Worm (Caenorhabditis elegans): ENCODE data around the gene T27A10.6.
A peak's percentile ranks its signal among the peaks of the same experiment; 100 is the strongest.

T27A10.6 gene

ce11 chrX:3596303-3596772 is at the start of gene T27A10.6:
T27A10.6 (minus strand) TSS chrX:3596353.
- TF ChIP-seq tbx-37 (GFP tag; conservative IDR thresholded peaks at IDR 0.05) = no peak

- no peak for TF ChIP-seq flt-1 (GFP tag; IDR thresholded peaks at IDR 0.05)
- no peak for TF ChIP-seq B0310.2 (tag; optimal IDR thresholded peaks at IDR 0.05)
- TF ChIP-seq tbx-37 (GFP tag; conservative IDR thresholded peaks at IDR 0.05) = no peak
Measured at ce11 chrX:3645924-3646323, 49.8 kb upstream of the T27A10.6 start.

- TF ChIP-seq pes-1 (GFP tag; IDR thresholded peaks at IDR 0.05) (no peak), ama-1 (optimal IDR thresholded peaks at IDR 0.05) (no peak), ceh-36 (tag; optimal IDR thresholded peaks at IDR 0.05) (no peak), F13C5.2 (tag; optimal IDR thresholded peaks at IDR 0.05) (no peak), scrt-1 (GFP tag; IDR thresholded peaks at IDR 0.05) (no peak), ets-7 (tag; optimal IDR thresholded peaks at IDR 0.05) (no peak), flt-1 (GFP tag; IDR thresholded peaks at IDR 0.05) (no peak), sea-1 (GFP tag; conservative IDR thresholded peaks at IDR 0.05) (no peak), tbx-11 (GFP tag; IDR thresholded peaks at IDR 0.05) (no peak), hmbx-1 (tag; optimal IDR thresholded peaks at IDR 0.05) (no peak), B0310.2 (tag; optimal IDR thresholded peaks at IDR 0.05) (no peak), hnd-1 (tag; optimal IDR thresholded peaks at IDR 0.05) (no peak), ceh-13 (GFP tag; optimal IDR thresholded peaks at IDR 0.05) (no peak), hmg-4 (GFP tag; optimal IDR thresholded peaks at IDR 0.05) (no peak), tbx-37 (GFP tag; conservative IDR thresholded peaks at IDR 0.05) (no peak), aly-1 (tag; optimal IDR thresholded peaks at IDR 0.05) (no peak), tra-4 (tag; optimal IDR thresholded peaks at IDR 0.05) (no peak)
Measured at ce11 chrX:3644796-3645195, 48.6 kb upstream of the T27A10.6 start, which contains the start of gene tmem-24. tmem-24 (minus strand) TSS chrX:3644896.

ce11 chrX:3634782-3635181 is 38.6 kb upstream of the T27A10.6 start:
- TF ChIP-seq tbx-37 (GFP tag; conservative IDR thresholded peaks at IDR 0.05) = no peak
- TF ChIP-seq sea-1 (GFP tag; conservative IDR thresholded peaks at IDR 0.05) = no peak
- no peak for TF ChIP-seq aly-1 (tag; optimal IDR thresholded peaks at IDR 0.05)
- TF ChIP-seq scrt-1 (GFP tag; IDR thresholded peaks at IDR 0.05) = no peak
- TF ChIP-seq ceh-13 (GFP tag; optimal IDR thresholded peaks at IDR 0.05) = no peak
- no peak for TF ChIP-seq F13C5.2 (tag; optimal IDR thresholded peaks at IDR 0.05)
- no peak for TF ChIP-seq hnd-1 (tag; optimal IDR thresholded peaks at IDR 0.05)
- TF ChIP-seq flt-1 (GFP tag; IDR thresholded peaks at IDR 0.05) = no peak
- no peak for TF ChIP-seq ama-1 (optimal IDR thresholded peaks at IDR 0.05)
- no peak for TF ChIP-seq pes-1 (GFP tag; IDR thresholded peaks at IDR 0.05)

ce11 chrX:3633654-3634053 is 37.5 kb upstream of the T27A10.6 start, which contains the start of gene gst-11:
gst-11 (minus strand) TSS chrX:3633754.
- TF ChIP-seq flt-1 (GFP tag; IDR thresholded peaks at IDR 0.05) = no peak
- no peak for TF ChIP-seq hmg-4 (GFP tag; optimal IDR thresholded peaks at IDR 0.05)
- TF ChIP-seq sea-1 (GFP tag; conservative IDR thresholded peaks at IDR 0.05) = no peak
- TF ChIP-seq ceh-13 (GFP tag; optimal IDR thresholded peaks at IDR 0.05) = no peak
- TF ChIP-seq pes-1 (GFP tag; IDR thresholded peaks at IDR 0.05) = no peak
- no peak for TF ChIP-seq B0310.2 (tag; optimal IDR thresholded peaks at IDR 0.05)
- TF ChIP-seq ets-7 (tag; optimal IDR thresholded peaks at IDR 0.05) = no peak
- no peak for TF ChIP-seq aly-1 (tag; optimal IDR thresholded peaks at IDR 0.05)
- TF ChIP-seq tbx-37 (GFP tag; conservative IDR thresholded peaks at IDR 0.05) = no peak
- no peak for TF ChIP-seq F13C5.2 (tag; optimal IDR thresholded peaks at IDR 0.05)
- no peak for TF ChIP-seq tbx-11 (GFP tag; IDR thresholded peaks at IDR 0.05)
- no peak for TF ChIP-seq hnd-1 (tag; optimal IDR thresholded peaks at IDR 0.05)
- no peak for TF ChIP-seq tra-4 (tag; optimal IDR thresholded peaks at IDR 0.05)
- no peak for TF ChIP-seq ceh-36 (tag; optimal IDR thresholded peaks at IDR 0.05)
- TF ChIP-seq hmbx-1 (tag; optimal IDR thresholded peaks at IDR 0.05) = no peak
- TF ChIP-seq ama-1 (optimal IDR thresholded peaks at IDR 0.05) = no peak
- TF ChIP-seq scrt-1 (GFP tag; IDR thresholded peaks at IDR 0.05) = no peak

ce11 chrX:3631550-3631949 is 35.4 kb upstream of the T27A10.6 start:
- TF ChIP-seq ceh-36 (tag; optimal IDR thresholded peaks at IDR 0.05) = no peak
- TF ChIP-seq scrt-1 (GFP tag; IDR thresholded peaks at IDR 0.05) = 0 out of 2 replicates have a peak, but pooled peaks have one; percentile 60
- no peak for TF ChIP-seq hmbx-1 (tag; optimal IDR thresholded peaks at IDR 0.05)
- TF ChIP-seq sea-1 (GFP tag; conservative IDR thresholded peaks at IDR 0.05) = peak; percentile 72; the same call in 1 of the 2 replicates
- no peak for TF ChIP-seq hnd-1 (tag; optimal IDR thresholded peaks at IDR 0.05)
- peak; percentile 65 for TF ChIP-seq tbx-11 (GFP tag; IDR thresholded peaks at IDR 0.05)

- TF ChIP-seq ceh-13 (GFP tag; optimal IDR thresholded peaks at IDR 0.05) (no peak), tbx-37 (GFP tag; conservative IDR thresholded peaks at IDR 0.05) (no peak), B0310.2 (tag; optimal IDR thresholded peaks at IDR 0.05) (no peak), ets-7 (tag; optimal IDR thresholded peaks at IDR 0.05) (no peak), ceh-36 (tag; optimal IDR thresholded peaks at IDR 0.05) (no peak), pes-1 (GFP tag; IDR thresholded peaks at IDR 0.05) (no peak), sea-1 (GFP tag; conservative IDR thresholded peaks at IDR 0.05) (no peak), aly-1 (tag; optimal IDR thresholded peaks at IDR 0.05) (no peak), tbx-11 (GFP tag; IDR thresholded peaks at IDR 0.05) (no peak), flt-1 (GFP tag; IDR thresholded peaks at IDR 0.05) (no peak), tra-4 (tag; optimal IDR thresholded peaks at IDR 0.05) (no peak), F13C5.2 (tag; optimal IDR thresholded peaks at IDR 0.05) (no peak)
Measured at ce11 chrX:3630090-3630489, 33.9 kb upstream of the T27A10.6 start.

ce11 chrX:3628016-3628415 is 31.9 kb upstream of the T27A10.6 start, which contains the start of gene vep-2:
vep-2 (plus strand) TSS chrX:3628316.
- no peak for TF ChIP-seq flt-1 (GFP tag; IDR thresholded peaks at IDR 0.05)
- TF ChIP-seq ceh-13 (GFP tag; optimal IDR thresholded peaks at IDR 0.05) = no peak
- TF ChIP-seq ama-1 (optimal IDR thresholded peaks at IDR 0.05) = no peak
- TF ChIP-seq scrt-1 (GFP tag; IDR thresholded peaks at IDR 0.05) = no peak
- TF ChIP-seq ets-7 (tag; optimal IDR thresholded peaks at IDR 0.05) = no peak
- no peak for TF ChIP-seq ceh-36 (tag; optimal IDR thresholded peaks at IDR 0.05)
- TF ChIP-seq pes-1 (GFP tag; IDR thresholded peaks at IDR 0.05) = no peak
- TF ChIP-seq hmbx-1 (tag; optimal IDR thresholded peaks at IDR 0.05) = no peak
- no peak for TF ChIP-seq aly-1 (tag; optimal IDR thresholded peaks at IDR 0.05)
- TF ChIP-seq hmg-4 (GFP tag; optimal IDR thresholded peaks at IDR 0.05) = no peak
- no peak for TF ChIP-seq tra-4 (tag; optimal IDR thresholded peaks at IDR 0.05)
- no peak for TF ChIP-seq sea-1 (GFP tag; conservative IDR thresholded peaks at IDR 0.05)
- TF ChIP-seq F13C5.2 (tag; optimal IDR thresholded peaks at IDR 0.05) = no peak
- TF ChIP-seq B0310.2 (tag; optimal IDR thresholded peaks at IDR 0.05) = no peak
- TF ChIP-seq hnd-1 (tag; optimal IDR thresholded peaks at IDR 0.05) = no peak
- TF ChIP-seq tbx-11 (GFP tag; IDR thresholded peaks at IDR 0.05) = no peak
- no peak for TF ChIP-seq tbx-37 (GFP tag; conservative IDR thresholded peaks at IDR 0.05)
